Worm (Caenorhabditis elegans): ENCODE measurements around the gene T07F10.5.

DNA sequence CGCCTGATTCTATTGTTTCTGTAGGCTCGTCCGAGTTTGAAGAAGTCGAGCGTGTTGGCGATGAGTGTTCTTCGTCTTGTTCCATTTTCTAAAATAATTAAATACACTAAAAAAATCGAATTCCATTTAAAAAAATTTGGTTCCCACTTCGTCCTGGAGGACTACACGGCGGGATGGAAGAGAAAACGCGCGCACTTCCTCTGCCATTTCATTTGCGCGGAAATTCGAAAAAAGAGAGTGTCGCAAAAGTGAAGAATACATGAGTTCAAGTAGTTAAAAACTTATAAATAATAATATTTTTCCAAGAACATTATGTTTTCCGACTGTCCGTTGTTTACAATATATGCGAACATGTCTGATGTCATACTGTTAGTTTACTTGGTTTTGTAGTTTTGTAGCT, 4.2 kb downstream of the T07F10.5 start, which contains the start of gene T07F10.3:
- TF ChIP-seq elt-3 (tag; optimal IDR thresholded peaks at IDR 0.05), result no peak
- peak; percentile 76 for TF ChIP-seq lin-11 (tag; optimal IDR thresholded peaks at IDR 0.05)
- TF ChIP-seq snpc-4 (tag; optimal IDR thresholded peaks at IDR 0.05), result peak; percentile 76
- no peak for TF ChIP-seq lin-39 (tag; optimal IDR thresholded peaks at IDR 0.05)
- no peak for TF ChIP-seq mdl-1 (tag; optimal IDR thresholded peaks at IDR 0.05)
- TF ChIP-seq nhr-12 (tag; optimal IDR thresholded peaks at IDR 0.05), result no peak
- TF ChIP-seq ama-1 (optimal IDR thresholded peaks at IDR 0.05), result peak; percentile 34
- peak; percentile 36 for TF ChIP-seq blmp-1 (tag; optimal IDR thresholded peaks at IDR 0.05; ENCODE audit: insufficient read depth)
- no peak for TF ChIP-seq aly-2 (tag; optimal IDR thresholded peaks at IDR 0.05)
- TF ChIP-seq gmeb-1 (tag; optimal IDR thresholded peaks at IDR 0.05), result peak; percentile 99
- TF ChIP-seq ztf-1 (GFP tag; conservative IDR thresholded peaks at IDR 0.05), result no peak
- TF ChIP-seq elt-1 (tag; optimal IDR thresholded peaks at IDR 0.05), result no peak
- TF ChIP-seq R02D3.7 (tag; optimal IDR thresholded peaks at IDR 0.05), result peak; percentile 61
